Fruit fly (Drosophila melanogaster) whole organism, adult: ENCODE results near the gene SdhBL.

ENCODE experiments used
- CG14711 ChIP-seq: fragments of 200-800 bp; sonication (Bioruptor generic); optimal IDR thresholded peaks from 2 replicates; lab custom pipeline; 2018; ENCODE audit warnings: missing biosample characterization, mild to moderate bottlenecking, missing genetic modification characterization, moderate library complexity
- CG33017 ChIP-seq: fragments of 200-800 bp; sonication (Bioruptor generic); optimal IDR thresholded peaks from 2 replicates; lab custom pipeline; 2018; ENCODE audit warnings: missing biosample characterization, mild to moderate bottlenecking, missing genetic modification characterization, moderate library complexity
- CG5204 ChIP-seq: fragments of 200-800 bp; sonication (Bioruptor generic); optimal IDR thresholded peaks from 2 replicates; lab custom pipeline; 2016; ENCODE audit warnings: missing biosample characterization, missing genetic modification characterization
- cic ChIP-seq: fragments of 200-800 bp; sonication (Bioruptor generic); optimal IDR thresholded peaks from 2 replicates; lab custom pipeline; 2017; ENCODE audit warnings: missing biosample characterization, mild to moderate bottlenecking, missing genetic modification characterization, moderate library complexity
- ovo ChIP-seq: fragments of 200-800 bp; sonication (Bioruptor generic); optimal IDR thresholded peaks from 2 replicates; lab custom pipeline; 2016; ENCODE audit warnings: missing biosample characterization, missing genetic modification characterization
- pad ChIP-seq: fragments of 200-800 bp; sonication (Bioruptor generic); optimal IDR thresholded peaks from 3 replicates; lab custom pipeline; 2017; ENCODE audit warnings: missing biosample characterization, missing genetic modification characterization, mild to moderate bottlenecking, moderate library complexity, missing genetic modification reagents

- TF ChIP-seq CG33017 (tag; lab: Kevin White, UChicago): no peak
- no peak for TF ChIP-seq cic (GFP tag; lab: Kevin White, UChicago)
- no peak for TF ChIP-seq pad
- TF ChIP-seq CG5204 (GFP tag; lab: Kevin White, UChicago): no peak
- no peak for TF ChIP-seq CG14711 (tag; lab: Kevin White, UChicago)
- no peak for TF ChIP-seq ovo (GFP tag; lab: Kevin White, UChicago)
These were observed 813 bp upstream of the SdhBL start, which contains the start of gene Flacc for dm6 chrX:18893433-18893832.
